Worm (Caenorhabditis elegans): ENCODE measurements around the gene idpb-4.

DNA sequence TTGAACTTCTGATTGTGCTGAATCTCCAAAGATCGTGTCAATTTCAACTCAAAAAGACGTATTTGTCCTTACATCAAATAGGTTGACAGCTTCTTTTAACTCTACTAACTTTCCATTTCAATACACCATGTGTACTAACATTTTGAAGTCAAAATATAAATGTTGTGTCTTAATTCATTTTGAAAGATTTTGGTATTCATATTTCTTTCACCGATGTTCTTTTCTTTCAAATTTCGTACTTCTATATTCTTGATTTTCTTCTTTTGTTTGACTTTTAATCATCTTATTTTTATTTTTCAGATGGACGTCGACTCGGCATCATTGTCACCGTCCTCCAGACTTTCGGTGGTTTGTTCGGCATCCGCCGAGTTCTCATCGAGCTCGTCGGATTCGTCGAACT, 14.3 kb upstream of the idpb-4 start, which contains the start of gene atf-2:
- TF ChIP-seq scrt-1 (GFP tag; IDR thresholded peaks at IDR 0.05) (no peak), ama-1 (optimal IDR thresholded peaks at IDR 0.05) (no peak), B0310.2 (tag; optimal IDR thresholded peaks at IDR 0.05) (no peak), ceh-36 (tag; optimal IDR thresholded peaks at IDR 0.05) (no peak), tbx-11 (GFP tag; IDR thresholded peaks at IDR 0.05) (no peak), tra-4 (tag; optimal IDR thresholded peaks at IDR 0.05) (no peak), ceh-13 (GFP tag; optimal IDR thresholded peaks at IDR 0.05) (no peak), hmbx-1 (tag; optimal IDR thresholded peaks at IDR 0.05) (no peak), flt-1 (GFP tag; IDR thresholded peaks at IDR 0.05) (no peak), aly-1 (tag; optimal IDR thresholded peaks at IDR 0.05) (no peak), F13C5.2 (tag; optimal IDR thresholded peaks at IDR 0.05) (no peak)

All from whole organism, early embryonic.